Worm (Caenorhabditis elegans): Measurements from ENCODE around the gene T12E12.6.

T12E12.6 gene

DNA sequence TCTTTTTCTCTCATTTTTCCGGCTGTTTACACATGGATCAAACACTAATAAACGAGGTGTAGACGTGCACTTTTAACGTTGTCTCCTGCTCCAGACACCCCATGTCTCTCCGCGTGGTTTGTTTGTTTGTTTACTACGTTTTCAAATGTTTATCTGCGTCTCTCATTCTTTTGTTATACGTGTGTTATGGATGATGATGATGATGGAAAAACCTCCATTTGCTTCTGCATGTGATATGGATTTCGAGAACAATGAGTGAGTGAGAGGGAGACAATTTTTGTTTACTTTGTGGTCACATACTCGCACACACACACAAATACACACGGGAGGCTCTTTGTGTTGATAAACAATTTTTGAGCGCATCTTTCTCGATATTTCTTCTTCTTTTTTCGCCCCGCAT lies 30.5 kb upstream of the T12E12.6 start:
- TF ChIP-seq ceh-43 (GFP tag; optimal IDR thresholded peaks at IDR 0.05) (no peak), hlh-1 (tag; optimal IDR thresholded peaks at IDR 0.05) (peak; percentile 38), unc-120 (tag; optimal IDR thresholded peaks at IDR 0.05; ENCODE audit: poor library complexity, severe bottlenecking) (peak; percentile 37), lin-13 (tag; optimal IDR thresholded peaks at IDR 0.05) (no peak), mep-1 (tag; optimal IDR thresholded peaks at IDR 0.05) (peak; percentile 12), pha-4 (tag; optimal IDR thresholded peaks at IDR 0.05) (peak; percentile 89)

DNA sequence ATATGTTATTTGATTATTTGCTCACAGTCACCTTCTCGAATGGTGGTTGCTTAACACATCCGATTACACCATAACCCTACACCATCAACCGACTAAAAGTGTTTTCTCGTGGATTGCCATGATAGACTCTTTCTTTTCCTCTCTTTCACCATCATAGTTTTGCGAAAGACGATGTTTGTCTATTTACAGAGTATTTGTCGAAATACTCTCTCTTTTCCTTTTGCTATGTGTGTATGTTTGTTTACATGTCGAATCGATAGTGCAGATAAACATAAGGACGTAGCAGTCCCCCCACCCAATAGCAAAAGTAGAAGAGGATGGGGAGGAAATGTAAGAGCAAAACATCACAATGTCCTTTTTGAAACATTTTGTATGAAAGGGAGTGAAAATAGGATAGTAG lies 29.4 kb upstream of the T12E12.6 start:
- no peak for TF ChIP-seq hlh-1 (tag; optimal IDR thresholded peaks at IDR 0.05)
- TF ChIP-seq pha-4 (tag; optimal IDR thresholded peaks at IDR 0.05) = peak; percentile 87

DNA sequence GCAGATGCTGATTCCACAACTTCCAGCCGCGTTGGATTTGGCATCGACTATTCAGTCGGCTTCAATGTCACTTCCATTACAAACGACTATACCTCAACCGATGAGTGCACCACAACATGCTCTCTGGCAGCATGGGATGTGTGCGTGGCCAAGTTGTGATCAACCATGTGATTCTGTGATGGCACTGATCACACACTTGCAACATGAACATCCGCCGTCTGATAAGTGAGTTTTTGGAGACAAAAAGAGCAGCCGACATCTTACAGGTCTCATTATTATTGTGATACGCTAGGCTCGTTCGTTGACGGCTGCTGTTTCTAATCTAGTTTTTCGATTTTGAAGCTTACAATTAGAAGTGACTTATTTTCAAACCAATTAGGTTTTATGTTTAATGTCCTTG lies 28.5 kb upstream of the T12E12.6 start:
- TF ChIP-seq drap-1 (GFP tag; optimal IDR thresholded peaks at IDR 0.05) = no peak
- no peak for TF ChIP-seq nhr-28 (tag; optimal IDR thresholded peaks at IDR 0.05)

DNA sequence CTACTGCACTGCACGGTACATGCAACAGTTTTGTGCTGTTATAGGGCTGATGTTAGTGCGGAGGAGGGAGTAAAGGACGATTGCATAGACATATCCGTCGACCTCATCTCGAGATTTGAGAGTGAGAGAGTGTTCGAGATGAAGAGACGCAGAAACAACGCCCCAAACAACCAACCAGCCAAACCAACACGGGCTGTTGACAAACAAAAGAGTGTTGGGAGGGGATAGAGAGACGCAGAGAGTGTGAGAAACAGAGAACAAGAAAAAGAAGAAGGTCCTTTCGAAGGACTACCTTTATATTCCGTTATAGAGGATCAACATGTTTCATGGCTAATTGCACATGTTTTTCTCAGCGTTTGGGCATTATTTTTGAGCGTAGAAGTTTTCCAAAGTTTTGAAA lies 26.4 kb upstream of the T12E12.6 start:
- TF ChIP-seq nhr-76 (tag; optimal IDR thresholded peaks at IDR 0.05) (no peak), pha-4 (tag; optimal IDR thresholded peaks at IDR 0.05) (peak; percentile 97), cnd-1 (tag; optimal IDR thresholded peaks at IDR 0.05) (no peak), ham-2 (GFP tag; optimal IDR thresholded peaks at IDR 0.05) (peak; percentile 54), snpc-4 (tag; optimal IDR thresholded peaks at IDR 0.05) (no peak), ces-1 (GFP tag; optimal IDR thresholded peaks at IDR 0.05) (peak; percentile 47), ztf-11 (tag; optimal IDR thresholded peaks at IDR 0.05) (peak; percentile 38), hlh-1 (tag; optimal IDR thresholded peaks at IDR 0.05) (peak; percentile 39), unc-39 (tag; optimal IDR thresholded peaks at IDR 0.05) (no peak), nhr-28 (tag; optimal IDR thresholded peaks at IDR 0.05) (no peak), lsy-2 (tag; optimal IDR thresholded peaks at IDR 0.05) (no peak), mls-2 (tag; optimal IDR thresholded peaks at IDR 0.05) (peak; percentile 56), sem-2 (GFP tag; optimal IDR thresholded peaks at IDR 0.05) (no peak), lin-13 (tag; optimal IDR thresholded peaks at IDR 0.05) (peak; percentile 68), elt-1 (tag; optimal IDR thresholded peaks at IDR 0.05; ENCODE audit: borderline replicate concordance, insufficient read depth) (no peak), M03D4.4 (tag; optimal IDR thresholded peaks at IDR 0.05) (no peak), unc-120 (tag; optimal IDR thresholded peaks at IDR 0.05; ENCODE audit: poor library complexity, severe bottlenecking) (peak; percentile 78), zip-8 (tag; optimal IDR thresholded peaks at IDR 0.05) (no peak), sptf-1 (tag; optimal IDR thresholded peaks at IDR 0.05) (peak; percentile 37), bed-3 (GFP tag; optimal IDR thresholded peaks at IDR 0.05) (no peak), unc-62 (GFP tag; optimal IDR thresholded peaks at IDR 0.05) (peak; percentile 43), lin-32 (GFP tag; optimal IDR thresholded peaks at IDR 0.05) (no peak), nhr-237 (tag; optimal IDR thresholded peaks at IDR 0.05) (no peak), mab-5 (tag; optimal IDR thresholded peaks at IDR 0.05) (no peak), elt-3 (tag; optimal IDR thresholded peaks at IDR 0.05) (no peak), ceh-83 (GFP tag; optimal IDR thresholded peaks at IDR 0.05) (no peak), flh-1 (GFP tag; optimal IDR thresholded peaks at IDR 0.05) (no peak), mep-1 (tag; optimal IDR thresholded peaks at IDR 0.05) (peak; percentile 27), tbx-8 (GFP tag; optimal IDR thresholded peaks at IDR 0.05) (no peak), nhr-2 (tag; optimal IDR thresholded peaks at IDR 0.05) (peak; percentile 78), ceh-43 (GFP tag; optimal IDR thresholded peaks at IDR 0.05) (no peak), ceh-39 (tag; optimal IDR thresholded peaks at IDR 0.05) (peak; percentile 43), drap-1 (GFP tag; optimal IDR thresholded peaks at IDR 0.05) (peak; percentile 0), blmp-1 (tag; optimal IDR thresholded peaks at IDR 0.05) (no peak), nhr-12 (tag; optimal IDR thresholded peaks at IDR 0.05) (no peak)
